Fruit fly (Drosophila melanogaster): Measurements from ENCODE around the gene REPTOR.

The REPTOR gene

dm6 chr3R:24586453-24586886 lies 3.8 kb upstream of the REPTOR start (continued):
- no peak for TF ChIP-seq Kr (GFP tag; optimal IDR thresholded peaks at IDR 0.05)
- no peak for TF ChIP-seq nerfin-2 (GFP tag; IDR thresholded peaks at IDR 0.05; ENCODE audit: partially characterized antibody)
- peak; percentile 58 for TF ChIP-seq CG15514 (GFP tag; optimal IDR thresholded peaks at IDR 0.05)
- TF ChIP-seq mirr (GFP tag; optimal IDR thresholded peaks at IDR 0.05): peak; percentile 70
- TF ChIP-seq pb (GFP tag; optimal IDR thresholded peaks at IDR 0.05): no peak
- peak; percentile 69 for TF ChIP-seq CG3163 (GFP tag; optimal IDR thresholded peaks at IDR 0.05)
- no peak for TF ChIP-seq CG6765 (GFP tag; optimal IDR thresholded peaks at IDR 0.05)
- no peak for TF ChIP-seq CG10654 (GFP tag; optimal IDR thresholded peaks at IDR 0.05)
- peak; percentile 46 for TF ChIP-seq sug (tag; optimal IDR thresholded peaks at IDR 0.05)
- TF ChIP-seq CG3065 (GFP tag; optimal IDR thresholded peaks at IDR 0.05): no peak
- no peak for TF ChIP-seq CG31365 (tag; optimal IDR thresholded peaks at IDR 0.05)
- TF ChIP-seq CG17186 (GFP tag; optimal IDR thresholded peaks at IDR 0.05): peak; percentile 72
- TF ChIP-seq chn (GFP tag; optimal IDR thresholded peaks at IDR 0.05): peak; percentile 66
- TF ChIP-seq oc (tag; optimal IDR thresholded peaks at IDR 0.05): peak; percentile 84
- no peak for TF ChIP-seq ash1 (GFP tag; optimal IDR thresholded peaks at IDR 0.05)
- TF ChIP-seq da (GFP tag; optimal IDR thresholded peaks at IDR 0.05): peak; percentile 41
- TF ChIP-seq Sry-δ (GFP tag; optimal IDR thresholded peaks at IDR 0.05): peak; percentile 83
- peak; percentile 5 for TF ChIP-seq CG33213 (GFP tag; optimal IDR thresholded peaks at IDR 0.05)
- TF ChIP-seq CG18764 (GFP tag; optimal IDR thresholded peaks at IDR 0.05): no peak
- TF ChIP-seq Pdp1 (GFP tag; optimal IDR thresholded peaks at IDR 0.05): peak in 1 of 2 experiments; percentile 45
- peak; percentile 79 for TF ChIP-seq CG12769 (tag; optimal IDR thresholded peaks at IDR 0.05)
- TF ChIP-seq CG17385 (GFP tag; optimal IDR thresholded peaks at IDR 0.05): peak; percentile 19
- peak in 1 of 2 experiments; percentile 8 for TF ChIP-seq Eip74EF (GFP tag; optimal IDR thresholded peaks at IDR 0.05)
- TF ChIP-seq Meics (GFP tag; optimal IDR thresholded peaks at IDR 0.05): peak; percentile 13
- TF ChIP-seq CG10543 (GFP tag; optimal IDR thresholded peaks at IDR 0.05): peak; percentile 89
- TF ChIP-seq NC2β (GFP tag; optimal IDR thresholded peaks at IDR 0.05): peak; percentile 12
- peak; percentile 58 to 82 for TF ChIP-seq Trl (optimal IDR thresholded peaks at IDR 0.05)
- TF ChIP-seq Trl (GFP tag; optimal IDR thresholded peaks at IDR 0.05): peak; percentile 23
- peak; percentile 53 for TF ChIP-seq caup (GFP tag; optimal IDR thresholded peaks at IDR 0.05; ENCODE audit: severe bottlenecking)
- no peak for TF ChIP-seq klu (GFP tag; IDR thresholded peaks at IDR 0.05)
- peak; percentile 13 for TF ChIP-seq CG5180 (GFP tag; optimal IDR thresholded peaks at IDR 0.05)
- TF ChIP-seq pho (GFP tag; optimal IDR thresholded peaks at IDR 0.05): peak; percentile 37
- peak; percentile 60 for TF ChIP-seq Nf-YC (tag; optimal IDR thresholded peaks at IDR 0.05)
- peak; percentile 60 for TF ChIP-seq D (optimal IDR thresholded peaks at IDR 0.05)
- TF ChIP-seq D (GFP tag; optimal IDR thresholded peaks at IDR 0.05): no peak
- TF ChIP-seq Dek (tag; optimal IDR thresholded peaks at IDR 0.05): no peak
- peak; percentile 35 for TF ChIP-seq CG10147 (GFP tag; optimal IDR thresholded peaks at IDR 0.05)
- TF ChIP-seq Gsc (GFP tag; IDR thresholded peaks at IDR 0.05): no peak
- TF ChIP-seq schlank (tag; optimal IDR thresholded peaks at IDR 0.05): no peak
- no peak for TF ChIP-seq ATbp (GFP tag; optimal IDR thresholded peaks at IDR 0.05)
- peak; percentile 90 for TF ChIP-seq CG13624 (GFP tag; optimal IDR thresholded peaks at IDR 0.05)
- TF ChIP-seq abd-A (tag; optimal IDR thresholded peaks at IDR 0.05): peak; percentile 84
- peak; percentile 2 for TF ChIP-seq HLH54F (GFP tag; optimal IDR thresholded peaks at IDR 0.05)
- no peak for TF ChIP-seq CG7963 (GFP tag; IDR thresholded peaks at IDR 0.05; ENCODE audit: partially characterized antibody)
- TF ChIP-seq kay (GFP tag; optimal IDR thresholded peaks at IDR 0.05): no peak
- TF ChIP-seq mam (GFP tag; optimal IDR thresholded peaks at IDR 0.05): peak; percentile 3
- TF ChIP-seq CG1603 (tag; optimal IDR thresholded peaks at IDR 0.05): peak; percentile 43
- peak; percentile 95 for TF ChIP-seq dm (GFP tag; optimal IDR thresholded peaks at IDR 0.05)
- TF ChIP-seq CG7745 (tag; optimal IDR thresholded peaks at IDR 0.05): no peak
- TF ChIP-seq cwo (GFP tag; optimal IDR thresholded peaks at IDR 0.05): peak; percentile 52
